Worm (Caenorhabditis elegans): Measurements from ENCODE around the gene Y57G11C.38.

- TF ChIP-seq ztf-11 (tag; optimal IDR thresholded peaks at IDR 0.05): no peak
- TF ChIP-seq ama-1 (optimal IDR thresholded peaks at IDR 0.05): no peak
- no peak for TF ChIP-seq nhr-77 (tag; optimal IDR thresholded peaks at IDR 0.05)
- TF ChIP-seq nhr-237 (tag; optimal IDR thresholded peaks at IDR 0.05): no peak
- TF ChIP-seq egl-27 (tag; optimal IDR thresholded peaks at IDR 0.05): no peak
- TF ChIP-seq ZK546.5 (tag; optimal IDR thresholded peaks at IDR 0.05): no peak
- TF ChIP-seq pqm-1 (tag; optimal IDR thresholded peaks at IDR 0.05): no peak
- TF ChIP-seq nhr-41 (GFP tag; IDR thresholded peaks at IDR 0.05): no peak
- TF ChIP-seq lin-29 (GFP tag; IDR thresholded peaks at IDR 0.05): no peak
- no peak for TF ChIP-seq attf-4 (tag; optimal IDR thresholded peaks at IDR 0.05)
- TF ChIP-seq nhr-76 (tag; optimal IDR thresholded peaks at IDR 0.05): no peak
- TF ChIP-seq lin-13 (GFP tag; optimal IDR thresholded peaks at IDR 0.05): no peak
Observed at ce11 chrIV:14876632-14877031, 14.4 kb downstream of the Y57G11C.38 start.
